Fruit fly (Drosophila melanogaster) whole organism, embryonic: Measurements from ENCODE around the gene stet.

Experiments used
- Ada2b ChIP-seq: fragments of 200-800 bp; sonication (Bioruptor generic); IDR thresholded peaks from 2 replicates; pipeline ENCODE4 v1.3.6; 2022; ENCODE audit warnings: missing biosample characterization, missing genetic modification characterization
- CG10959 ChIP-seq: fragments of 200-800 bp; sonication (Bioruptor generic); IDR thresholded peaks from 2 replicates; pipeline ENCODE4 v1.3.6; 2022; ENCODE audit warnings: missing biosample characterization, missing genetic modification characterization
- CG11504 ChIP-seq: fragments of 200-800 bp; sonication (Bioruptor generic); optimal IDR thresholded peaks from 3 replicates; lab custom pipeline; 2019; ENCODE audit warnings: missing biosample characterization, mild to moderate bottlenecking, missing genetic modification characterization, moderate library complexity
- CG11696 ChIP-seq: fragments of 200-800 bp; sonication (Bioruptor generic); IDR thresholded peaks from 2 replicates; pipeline ENCODE4 v1.3.6; 2022; ENCODE audit warnings: missing biosample characterization, missing genetic modification characterization
- CG12219 ChIP-seq: fragments of 200-800 bp; sonication (Bioruptor generic); optimal IDR thresholded peaks from 3 replicates; lab custom pipeline; 2018; ENCODE audit warnings: missing biosample characterization, mild to moderate bottlenecking, missing genetic modification characterization
- CG12236 ChIP-seq: fragments of 200-800 bp; sonication (Bioruptor generic); optimal IDR thresholded peaks from 2 replicates; lab custom pipeline; 2016; ENCODE audit warnings: missing biosample characterization, missing genetic modification characterization
- CG13775 ChIP-seq: fragments of 200-800 bp; sonication (Bioruptor generic); optimal IDR thresholded peaks from 3 replicates; lab custom pipeline; 2017; ENCODE audit warnings: missing biosample characterization, mild to moderate bottlenecking, missing genetic modification characterization
- CG17361 ChIP-seq: fragments of 200-800 bp; sonication (Bioruptor generic); IDR thresholded peaks from 3 replicates; pipeline ENCODE4 v1.3.6; 2022; ENCODE audit warnings: missing biosample characterization, missing genetic modification characterization
- CG18476 ChIP-seq: fragments of 200-800 bp; sonication (Bioruptor generic); optimal IDR thresholded peaks from 2 replicates; lab custom pipeline; 2016; ENCODE audit warnings: missing biosample characterization, mild to moderate bottlenecking, missing genetic modification characterization
- CG2202 ChIP-seq: fragments of 200-800 bp; sonication (Bioruptor generic); optimal IDR thresholded peaks from 2 replicates; lab custom pipeline; 2018; ENCODE audit warnings: missing biosample characterization, mild to moderate bottlenecking, missing genetic modification characterization
- CG2889 ChIP-seq: fragments of 200-800 bp; sonication (Bioruptor generic); IDR thresholded peaks from 3 replicates; pipeline ENCODE4 v1.3.6; 2022; ENCODE audit warnings: missing biosample characterization, missing genetic modification characterization
- CG4328 ChIP-seq: fragments of 200-800 bp; sonication (Bioruptor generic); optimal IDR thresholded peaks from 3 replicates; lab custom pipeline; 2017; ENCODE audit warnings: missing biosample characterization, missing genetic modification reagents, missing genetic modification characterization
- CG6175 ChIP-seq: fragments of 200-800 bp; sonication (Bioruptor generic); IDR thresholded peaks from 3 replicates; pipeline ENCODE4 v1.3.6; 2022; ENCODE audit warnings: missing biosample characterization, missing genetic modification characterization
- CG7271 ChIP-seq: fragments of 200-800 bp; sonication (Bioruptor generic); optimal IDR thresholded peaks from 2 replicates; lab custom pipeline; 2018; ENCODE audit warnings: missing biosample characterization, mild to moderate bottlenecking, missing genetic modification characterization, moderate library complexity
- CG7357 ChIP-seq: fragments of 200-800 bp; sonication (Bioruptor generic); IDR thresholded peaks from 3 replicates; pipeline ENCODE4 v1.3.6; 2022; ENCODE audit warnings: missing biosample characterization, missing genetic modification characterization
- CG7556 ChIP-seq: fragments of 200-800 bp; sonication (Bioruptor generic); optimal IDR thresholded peaks from 2 replicates; lab custom pipeline; 2017; ENCODE audit warnings: missing biosample characterization, mild to moderate bottlenecking, missing genetic modification characterization
- CG8089 ChIP-seq: fragments of 200-800 bp; sonication (Bioruptor generic); optimal IDR thresholded peaks from 3 replicates; lab custom pipeline; 2016; ENCODE audit warnings: missing biosample characterization, missing genetic modification characterization
- CG8290 ChIP-seq, 3 experiments: fragments of 200-800 bp; sonication (Bioruptor generic); optimal IDR thresholded peaks; 2 replicates each; lab custom pipeline; 2016 to 2019; ENCODE audit warnings: missing biosample characterization in 3 of 3, missing genetic modification characterization in 3 of 3, mild to moderate bottlenecking in 2 of 3, moderate library complexity in 1 of 3
- CG9876 ChIP-seq: fragments of 200-800 bp; sonication (Bioruptor generic); optimal IDR thresholded peaks from 2 replicates; lab custom pipeline; 2016; ENCODE audit warnings: missing biosample characterization, missing genetic modification characterization
- Drgx ChIP-seq: fragments of 200-800 bp; sonication (Bioruptor generic); IDR thresholded peaks from 2 replicates; pipeline ENCODE4 v1.3.6; 2022; ENCODE audit warnings: missing biosample characterization, missing genetic modification characterization
- Ets65A ChIP-seq: fragments of 200-800 bp; sonication (Bioruptor generic); peaks from one replicate; lab custom pipeline; 2016; ENCODE audit warnings: missing biosample characterization, missing genetic modification characterization
- HHEX ChIP-seq: fragments of 200-800 bp; sonication (Bioruptor generic); optimal IDR thresholded peaks from 3 replicates; lab custom pipeline; 2017; ENCODE audit warnings: missing biosample characterization, mild to moderate bottlenecking, missing genetic modification characterization, missing genetic modification reagents
- Hr39 ChIP-seq: fragments of >200 bp; optimal IDR thresholded peaks from 2 replicates; lab custom pipeline; 2017
- Kr ChIP-seq: fragments of 200-800 bp; sonication (Bioruptor generic); optimal IDR thresholded peaks from 2 replicates; lab custom pipeline; 2017; ENCODE audit warnings: missing biosample characterization, mild to moderate bottlenecking, missing genetic modification characterization
- Mad ChIP-seq: fragments of 200-800 bp; sonication (Bioruptor generic); optimal IDR thresholded peaks from 2 replicates; lab custom pipeline; 2016; ENCODE audit warnings: missing biosample characterization, missing genetic modification characterization
- Med ChIP-seq: fragments of 200-800 bp; sonication (Bioruptor generic); peaks from one replicate; lab custom pipeline; 2016; ENCODE audit warnings: missing biosample characterization, missing genetic modification characterization, mild to moderate bottlenecking, inconsistent platforms, moderate library complexity
- Nf-YC ChIP-seq: fragments of 200-800 bp; optimal IDR thresholded peaks from 3 replicates; lab custom pipeline; 2019; ENCODE audit warnings: missing biosample characterization, mild to moderate bottlenecking, missing genetic modification characterization, moderate library complexity
- Oli ChIP-seq: fragments of 200-800 bp; sonication (Bioruptor generic); optimal IDR thresholded peaks from 2 replicates; lab custom pipeline; 2018; ENCODE audit warnings: missing biosample characterization, mild to moderate bottlenecking, missing genetic modification characterization, moderate library complexity
- Scr ChIP-seq: fragments of 200-800 bp; sonication (Bioruptor generic); IDR thresholded peaks from 2 replicates; pipeline ENCODE4 v1.3.6; 2022; ENCODE audit warnings: missing biosample characterization, missing genetic modification characterization; ENCODE audit not compliant: partially characterized antibody
- Side ChIP-seq: fragments of 200-800 bp; sonication (Bioruptor generic); optimal IDR thresholded peaks from 2 replicates; lab custom pipeline; 2016; ENCODE audit warnings: missing biosample characterization, missing genetic modification characterization
- Sin3A ChIP-seq: fragments of >200 bp; optimal IDR thresholded peaks from 2 replicates; lab custom pipeline; 2018
- Six4 ChIP-seq: fragments of 200-800 bp; sonication (Bioruptor generic); optimal IDR thresholded peaks from 2 replicates; lab custom pipeline; 2016; ENCODE audit warnings: missing biosample characterization, missing genetic modification characterization
- Ssrp ChIP-seq: fragments of 200-800 bp; sonication (Bioruptor generic); optimal IDR thresholded peaks from 2 replicates; lab custom pipeline; 2018; ENCODE audit warnings: missing biosample characterization, mild to moderate bottlenecking, missing genetic modification characterization, moderate library complexity
- btn ChIP-seq: fragments of 200-800 bp; sonication (Bioruptor generic); optimal IDR thresholded peaks from 2 replicates; lab custom pipeline; 2016; ENCODE audit warnings: missing biosample characterization, missing genetic modification characterization
- caup ChIP-seq: fragments of 200-800 bp; sonication (Bioruptor generic); optimal IDR thresholded peaks from 3 replicates; lab custom pipeline; 2017; ENCODE audit warnings: missing biosample characterization, mild to moderate bottlenecking, missing genetic modification characterization, moderate library complexity; ENCODE audit not compliant: severe bottlenecking
- chif ChIP-seq, 2 experiments: fragments of 200-800 bp; sonication (Bioruptor generic); optimal IDR thresholded peaks; 3 replicates each; lab custom pipeline; 2016; ENCODE audit warnings: missing biosample characterization in 2 of 2, missing genetic modification characterization in 2 of 2
- chm ChIP-seq: fragments of 200-800 bp; sonication (Bioruptor generic); IDR thresholded peaks from 2 replicates; pipeline ENCODE4 v1.3.6; 2022; ENCODE audit warnings: missing biosample characterization, missing genetic modification characterization
- crc ChIP-seq: fragments of 200-800 bp; sonication (Bioruptor generic); optimal IDR thresholded peaks from 2 replicates; lab custom pipeline; 2016; ENCODE audit warnings: missing biosample characterization, missing genetic modification characterization
- da ChIP-seq: fragments of 200-800 bp; sonication (Bioruptor generic); optimal IDR thresholded peaks from 2 replicates; lab custom pipeline; 2016; ENCODE audit warnings: missing biosample characterization, missing genetic modification characterization
- ewg ChIP-seq: fragments of 200-800 bp; sonication (Bioruptor generic); optimal IDR thresholded peaks from 3 replicates; lab custom pipeline; 2017; ENCODE audit warnings: mild to moderate bottlenecking, missing biosample characterization, missing genetic modification reagents, missing genetic modification characterization
- fd96Cb ChIP-seq: fragments of 200-800 bp; sonication (Bioruptor generic); optimal IDR thresholded peaks from 2 replicates; lab custom pipeline; 2018; ENCODE audit warnings: missing biosample characterization, mild to moderate bottlenecking, missing genetic modification characterization, moderate library complexity
- fru ChIP-seq: fragments of >200 bp; optimal IDR thresholded peaks from 2 replicates; lab custom pipeline; 2017
- fu2 ChIP-seq: fragments of 200-800 bp; sonication (Bioruptor generic); optimal IDR thresholded peaks from 2 replicates; lab custom pipeline; 2016; ENCODE audit warnings: missing biosample characterization, missing genetic modification characterization
- gsb-n ChIP-seq: fragments of 200-800 bp; sonication (Bioruptor generic); optimal IDR thresholded peaks from 3 replicates; lab custom pipeline; 2018; ENCODE audit warnings: missing biosample characterization, mild to moderate bottlenecking, missing genetic modification characterization
- sc ChIP-seq, 3 experiments: fragments of >200 bp in 2 of 3; fragments of 200-800 bp in 1 of 3; sonication (Bioruptor generic) in 1 of 3; optimal IDR thresholded peaks; 2 replicates in 2 of 3; 3 replicates in 1 of 3; lab custom pipeline; 2017; ENCODE audit warnings: mild to moderate bottlenecking in 1 of 3, missing biosample characterization in 1 of 3, missing genetic modification characterization in 1 of 3, missing genetic modification reagents in 1 of 3
- schlank ChIP-seq: fragments of 200-800 bp; sonication (Bioruptor generic); optimal IDR thresholded peaks from 2 replicates; lab custom pipeline; 2018; ENCODE audit warnings: missing biosample characterization, mild to moderate bottlenecking, missing genetic modification characterization
- sisA ChIP-seq: fragments of 200-800 bp; sonication (Bioruptor generic); IDR thresholded peaks from 2 replicates; pipeline ENCODE4 v1.3.6; 2022; ENCODE audit warnings: missing biosample characterization, missing genetic modification characterization
- toy ChIP-seq: fragments of 200-800 bp; sonication (Bioruptor generic); IDR thresholded peaks from 2 replicates; pipeline ENCODE4 v1.3.6; 2022; ENCODE audit warnings: missing biosample characterization, missing genetic modification characterization
- vfl ChIP-seq: fragments of 200-800 bp; sonication (Bioruptor generic); optimal IDR thresholded peaks from 2 replicates; lab custom pipeline; 2016; ENCODE audit warnings: missing biosample characterization, missing genetic modification characterization

Gene stet

DNA sequence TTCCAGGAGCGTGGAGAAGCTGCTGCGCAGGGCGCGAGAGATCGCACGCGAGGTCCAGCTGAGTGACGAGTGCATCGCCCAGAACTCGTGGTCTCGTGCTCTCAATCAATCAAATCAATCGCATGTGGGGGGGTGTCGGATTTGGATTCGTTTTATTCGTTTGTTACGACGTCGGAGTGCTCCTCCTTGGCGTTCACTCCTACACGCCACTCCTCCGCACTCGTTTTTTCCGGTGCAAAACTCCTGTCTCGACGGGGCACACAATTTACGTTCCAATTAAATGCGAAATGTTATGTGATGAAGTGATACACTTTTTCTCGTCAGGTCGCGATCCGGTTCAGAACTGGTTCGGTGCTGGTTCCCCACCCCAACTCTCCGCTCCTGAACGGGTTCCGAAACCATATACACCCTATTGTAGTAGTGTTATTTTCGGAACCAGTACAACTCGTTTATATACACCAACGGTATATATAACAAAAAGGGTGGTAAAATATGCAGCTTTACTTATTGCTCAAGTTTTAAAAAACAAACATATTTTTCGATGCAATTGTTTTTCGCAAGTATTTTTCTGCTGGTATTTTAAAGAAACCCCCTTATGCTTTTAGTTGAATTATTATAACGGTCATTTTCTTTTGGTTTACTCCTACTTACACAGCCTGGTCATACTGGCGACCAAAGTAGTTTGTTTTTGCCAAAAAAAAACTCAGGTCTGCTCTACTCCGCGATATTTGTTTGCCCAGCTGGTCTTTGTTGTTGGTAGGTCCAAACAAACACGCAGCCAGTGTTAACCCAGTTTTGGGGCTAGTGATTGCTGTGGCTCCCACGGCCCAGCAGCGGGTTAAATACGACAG lies 47.4 kb upstream of the stet start, which contains the start of the genes CG12091 and pns (continued):
- TF ChIP-seq Nf-YC (tag; lab: Kevin White, UChicago) (peak; percentile 69), CG11504 (no peak), CG6175 (GFP tag; lab: Robert Waterston, UW) (no peak), CG9876 (GFP tag; lab: Kevin White, UChicago) (peak; percentile 64), CG17361 (peak; percentile 74), CG18476 (GFP tag; lab: Kevin White, UChicago) (peak; percentile 27), chif (GFP tag; optimal IDR thresholded peaks at IDR 0.05; lab: Kevin White, UChicago) (peak; percentile 66 to 69), chm (GFP tag; lab: Robert Waterston, UW) (no peak), CG7357 (GFP tag; lab: Robert Waterston, UW) (no peak), CG13775 (peak; percentile 73), fru (lab: Kevin White, UChicago) (no peak), sc (optimal IDR thresholded peaks at IDR 0.05; lab: Kevin White, UChicago) (no peak), sc (GFP tag; optimal IDR thresholded peaks at IDR 0.05; lab: Kevin White, UChicago) (no peak), da (peak; percentile 8), CG12219 (GFP tag; lab: Kevin White, UChicago) (peak; percentile 20), CG7271 (tag; lab: Kevin White, UChicago) (peak; percentile 52), Sin3A (lab: Kevin White, UChicago) (peak; percentile 79), CG4328 (GFP tag; lab: Kevin White, UChicago) (peak; percentile 14), toy (GFP tag; lab: Robert Waterston, UW) (no peak), Hr39 (no peak), Side (GFP tag; lab: Kevin White, UChicago) (peak; percentile 40), Six4 (GFP tag; lab: Kevin White, UChicago) (peak; percentile 43), Ada2b (GFP tag; lab: Robert Waterston, UW) (peak; percentile 11; the same call in 1 of the 2 replicates), ewg (peak; percentile 53), Oli (tag; lab: Kevin White, UChicago) (peak; percentile 39), fu2 (GFP tag; lab: Kevin White, UChicago) (peak; percentile 63), btn (GFP tag; lab: Kevin White, UChicago) (peak; percentile 28), Kr (GFP tag; lab: Kevin White, UChicago) (peak; percentile 35), CG10959 (0 out of 2 replicates have a peak, but pooled peaks have one; percentile 27), HHEX (GFP tag; lab: Kevin White, UChicago) (no peak), CG2889 (peak; percentile 60; the same call in 2 of the 3 replicates), caup (peak; percentile 71), CG8089 (GFP tag; lab: Kevin White, UChicago) (peak; percentile 56), gsb-n (tag; lab: Kevin White, UChicago) (peak; percentile 68), Ssrp (tag; lab: Kevin White, UChicago) (peak; percentile 28), Mad (GFP tag; lab: Kevin White, UChicago) (peak; percentile 45), schlank (tag; lab: Kevin White, UChicago) (no peak), CG7556 (peak; percentile 59), crc (GFP tag; lab: Kevin White, UChicago) (peak; percentile 26), CG8290 (GFP tag; optimal IDR thresholded peaks at IDR 0.05; lab: Kevin White, UChicago) (peak; percentile 68), CG8290 (tag; optimal IDR thresholded peaks at IDR 0.05; lab: Kevin White, UChicago) (peak in 1 of 2 experiments; percentile 53), fd96Cb (tag; lab: Kevin White, UChicago) (peak; percentile 56), Med (GFP tag; lab: Kevin White, UChicago) (peak; percentile 96), CG2202 (tag; lab: Kevin White, UChicago) (peak; percentile 52), Drgx (GFP tag; lab: Robert Waterston, UW) (no peak), Scr (peak; percentile 57), CG12236 (peak; percentile 50), vfl (GFP tag; lab: Kevin White, UChicago) (peak; percentile 40), CG11696 (GFP tag; lab: Robert Waterston, UW) (no peak), sisA (GFP tag; lab: Robert Waterston, UW) (no peak; the same call in 1 of the 2 replicates), Ets65A (GFP tag; lab: Kevin White, UChicago) (peak; percentile 93)
